Worm (Caenorhabditis elegans) whole organism, L4 larva: ENCODE measurements around the gene Y49A10A.2.

ENCODE experiments used
- D1046.2 ChIP-seq: fragments of 200-800 bp; sonication (Bioruptor generic); IDR thresholded peaks from 2 replicates; pipeline ENCODE4 v1.3.6; 2022; ENCODE audit warnings: missing genetic modification characterization, missing compliant biosample characterization
- F10B5.3 ChIP-seq: sonication (generic microtip); optimal IDR thresholded peaks from 2 replicates; lab custom pipeline; 2016; ENCODE audit warnings: mild to moderate bottlenecking, missing genetic modification characterization, missing compliant biosample characterization
- F37D6.2 ChIP-seq: sonication (generic microtip); optimal IDR thresholded peaks from 2 replicates; lab custom pipeline; 2016; ENCODE audit warnings: mild to moderate bottlenecking, missing genetic modification characterization, missing compliant biosample characterization
- R02D3.7 ChIP-seq: fragments of 150-350 bp; sonication (generic microtip); optimal IDR thresholded peaks from 3 replicates; lab custom pipeline; 2014; ENCODE audit warnings: missing biosample characterization, missing genetic modification characterization
- T26A8.4 ChIP-seq: fragments of 200-800 bp; sonication (Bioruptor generic); IDR thresholded peaks from 2 replicates; pipeline ENCODE4 v1.3.6; 2022; ENCODE audit warnings: missing genetic modification characterization, missing compliant biosample characterization
- ZK337.2 ChIP-seq: fragments of 200-800 bp; sonication (Bioruptor generic); IDR thresholded peaks from 2 replicates; pipeline ENCODE4 v1.3.6; 2022; ENCODE audit warnings: missing genetic modification reagents, missing genetic modification characterization, missing compliant biosample characterization
- aha-1 ChIP-seq: fragments of 150-350 bp; peaks from one replicate; lab custom pipeline; 2014; ENCODE audit warnings: missing biosample characterization, missing genetic modification characterization
- aly-2 ChIP-seq: sonication (generic microtip); optimal IDR thresholded peaks from 2 replicates; lab custom pipeline; 2018; ENCODE audit warnings: missing biosample characterization, missing genetic modification characterization
- arid-1 ChIP-seq: fragments of 200-800 bp; sonication (Bioruptor generic); conservative IDR thresholded peaks from 2 replicates; pipeline ENCODE4 v1.3.6; 2022; ENCODE audit warnings: missing genetic modification reagents, missing genetic modification characterization, missing compliant biosample characterization
- ceh-28 ChIP-seq: fragments of 150-350 bp; optimal IDR thresholded peaks from 2 replicates; lab custom pipeline; 2014; ENCODE audit warnings: missing biosample characterization, missing genetic modification reagents, missing genetic modification characterization
- ceh-32 ChIP-seq: sonication (generic microtip); optimal IDR thresholded peaks from 2 replicates; lab custom pipeline; 2016; ENCODE audit warnings: mild to moderate bottlenecking, missing genetic modification characterization, missing compliant biosample characterization; ENCODE audit not compliant: poor library complexity
- ces-1 ChIP-seq: fragments of 150-350 bp; sonication (generic microtip); optimal IDR thresholded peaks from 4 replicates; lab custom pipeline; 2014; ENCODE audit warnings: missing biosample characterization, missing genetic modification reagents, missing genetic modification characterization
- daf-16 ChIP-seq, 3 experiments: sonication (generic microtip); optimal IDR thresholded peaks; 2 replicates each; lab custom pipeline; 2016 to 2017; ENCODE audit warnings: missing genetic modification characterization in 3 of 3, missing genetic modification reagents in 3 of 3, mild to moderate bottlenecking in 2 of 3, missing compliant biosample characterization in 2 of 3, missing biosample characterization in 1 of 3, moderate library complexity in 1 of 3
- daf-8 ChIP-seq: fragments of 200-800 bp; sonication (Bioruptor generic); IDR thresholded peaks from 2 replicates; pipeline ENCODE4 v1.3.6; 2022; ENCODE audit warnings: missing genetic modification characterization, missing compliant biosample characterization
- dmd-6 ChIP-seq: fragments of 200-800 bp; sonication (Bioruptor generic); IDR thresholded peaks from 2 replicates; pipeline ENCODE4 v1.3.6; 2022; ENCODE audit warnings: missing genetic modification reagents, missing genetic modification characterization, missing compliant biosample characterization
- dmd-8 ChIP-seq: fragments of 200-800 bp; sonication (Bioruptor generic); IDR thresholded peaks from 2 replicates; pipeline ENCODE4 v1.3.6; 2022; ENCODE audit warnings: missing genetic modification characterization, missing compliant biosample characterization
- dmd-9 ChIP-seq: fragments of 200-800 bp; sonication (Bioruptor generic); IDR thresholded peaks from 2 replicates; pipeline ENCODE4 v1.3.6; 2022; ENCODE audit warnings: missing genetic modification reagents, missing genetic modification characterization, missing compliant biosample characterization
- dpl-1 ChIP-seq: fragments of 150-350 bp; optimal IDR thresholded peaks from 2 replicates; lab custom pipeline; 2014; ENCODE audit warnings: missing biosample characterization, missing genetic modification reagents, missing genetic modification characterization
- dve-1 ChIP-seq: sonication (generic microtip); optimal IDR thresholded peaks from 2 replicates; lab custom pipeline; 2017; ENCODE audit warnings: antibody characterized with exemption, mild to moderate bottlenecking, missing genetic modification characterization, missing compliant biosample characterization; ENCODE audit not compliant: insufficient read depth
- egl-27 ChIP-seq: sonication (generic microtip); optimal IDR thresholded peaks from 3 replicates; lab custom pipeline; 2017; ENCODE audit warnings: missing biosample characterization, missing genetic modification reagents, missing genetic modification characterization
- egl-43 ChIP-seq: fragments of 200-800 bp; sonication (Bioruptor generic); IDR thresholded peaks from 2 replicates; pipeline ENCODE4 v1.3.6; 2022; ENCODE audit warnings: missing genetic modification reagents, missing genetic modification characterization, missing compliant biosample characterization
- fkh-10 ChIP-seq: fragments of 150-350 bp; optimal IDR thresholded peaks from 2 replicates; lab custom pipeline; 2014; ENCODE audit warnings: missing biosample characterization, missing genetic modification reagents, missing genetic modification characterization
- hif-1 ChIP-seq, 2 experiments: sonication (generic microtip); optimal IDR thresholded peaks; 2 replicates each; lab custom pipeline; 2016 to 2017; ENCODE audit warnings: missing compliant biosample characterization in 2 of 2, missing genetic modification characterization in 2 of 2, missing genetic modification reagents in 2 of 2, missing genotype in 2 of 2, mild to moderate bottlenecking in 1 of 2
- hlh-11 ChIP-seq: fragments of 200-800 bp; sonication (Bioruptor generic); optimal IDR thresholded peaks from 2 replicates; lab custom pipeline; 2018; ENCODE audit warnings: mild to moderate bottlenecking, missing genetic modification characterization, missing compliant biosample characterization
- hmg-1.1 ChIP-seq: fragments of 200-800 bp; sonication (Bioruptor generic); IDR thresholded peaks from 2 replicates; pipeline ENCODE4 v1.3.6; 2022; ENCODE audit warnings: missing genetic modification reagents, missing genetic modification characterization, missing compliant biosample characterization
- lin-1 ChIP-seq: fragments of 200-800 bp; sonication (Bioruptor generic); IDR thresholded peaks from 2 replicates; pipeline ENCODE4 v1.3.6; 2022; ENCODE audit warnings: missing genetic modification reagents, missing genetic modification characterization, missing compliant biosample characterization
- lin-29 ChIP-seq: fragments of 200-800 bp; sonication (Bioruptor generic); IDR thresholded peaks from 2 replicates; pipeline ENCODE4 v1.3.6; 2022; ENCODE audit warnings: missing genetic modification reagents, missing genetic modification characterization, missing compliant biosample characterization
- lin-38 ChIP-seq: fragments of 200-800 bp; sonication (Bioruptor generic); IDR thresholded peaks from 2 replicates; pipeline ENCODE4 v1.3.6; 2022; ENCODE audit warnings: missing genetic modification reagents, missing genetic modification characterization, missing compliant biosample characterization
- lsy-2 ChIP-seq, 2 experiments: fragments of 150-350 bp in 1 of 2; sonication (generic microtip) in 1 of 2; optimal IDR thresholded peaks; 2 replicates each; lab custom pipeline; 2014 to 2017; ENCODE audit warnings: missing biosample characterization in 2 of 2, missing genetic modification characterization in 2 of 2
- madf-9 ChIP-seq: fragments of 200-800 bp; sonication (Bioruptor generic); conservative IDR thresholded peaks from 2 replicates; pipeline ENCODE4 v1.3.6; 2022; ENCODE audit warnings: missing genetic modification reagents, missing genetic modification characterization, missing compliant biosample characterization
- mdt-29 ChIP-seq: fragments of 200-800 bp; sonication (Bioruptor generic); IDR thresholded peaks from 2 replicates; pipeline ENCODE4 v1.3.6; 2022; ENCODE audit warnings: missing genetic modification reagents, missing genetic modification characterization, missing compliant biosample characterization
- mep-1 ChIP-seq: fragments of 150-350 bp; sonication (generic microtip); optimal IDR thresholded peaks from 3 replicates; lab custom pipeline; 2014; ENCODE audit warnings: missing biosample characterization, missing genetic modification characterization
- mxl-3 ChIP-seq: fragments of 200-800 bp; sonication (Bioruptor generic); optimal IDR thresholded peaks from 2 replicates; lab custom pipeline; 2018; ENCODE audit warnings: mild to moderate bottlenecking, missing genetic modification characterization, missing compliant biosample characterization
- nhr-11 ChIP-seq: fragments of 150-350 bp; optimal IDR thresholded peaks from 2 replicates; lab custom pipeline; 2014; ENCODE audit warnings: missing biosample characterization, missing genetic modification characterization
- nhr-25 ChIP-seq: sonication (generic microtip); optimal IDR thresholded peaks from 2 replicates; lab custom pipeline; 2017; ENCODE audit warnings: missing genetic modification characterization, mild to moderate bottlenecking, missing compliant biosample characterization, antibody characterized with exemption, moderate library complexity, borderline replicate concordance; ENCODE audit not compliant: insufficient read depth
- nhr-28 ChIP-seq: fragments of 150-350 bp; optimal IDR thresholded peaks from 2 replicates; lab custom pipeline; 2014; ENCODE audit warnings: missing biosample characterization, missing genetic modification characterization
- nhr-42 ChIP-seq: fragments of 200-800 bp; sonication (Bioruptor generic); IDR thresholded peaks from 2 replicates; pipeline ENCODE4 v1.3.6; 2022; ENCODE audit warnings: missing genetic modification characterization, missing compliant biosample characterization
- nhr-6 ChIP-seq: fragments of 150-350 bp; optimal IDR thresholded peaks from 2 replicates; lab custom pipeline; 2014; ENCODE audit warnings: missing biosample characterization, missing genetic modification characterization
- pha-4 ChIP-seq, 2 experiments: fragments of 150-350 bp in 1 of 2; fragments of 200-800 bp in 1 of 2; sonication (Bioruptor generic) in 1 of 2; IDR thresholded peaks in 1 of 2; optimal IDR thresholded peaks in 1 of 2; 2 replicates each; pipeline versions ENCODE4 v1.3.6 to Lab custom; 2014 to 2022; ENCODE audit warnings: missing genetic modification characterization in 2 of 2, missing genetic modification reagents in 2 of 2, missing biosample characterization in 1 of 2, missing compliant biosample characterization in 1 of 2
- rbr-2 ChIP-seq: sonication (generic microtip); optimal IDR thresholded peaks from 2 replicates; lab custom pipeline; 2016; ENCODE audit warnings: missing genotype, missing genetic modification characterization, missing compliant biosample characterization
- sdz-12 ChIP-seq: fragments of 200-800 bp; sonication (Bioruptor generic); optimal IDR thresholded peaks from 2 replicates; lab custom pipeline; 2018; ENCODE audit warnings: mild to moderate bottlenecking, missing genetic modification characterization, missing compliant biosample characterization
- snpc-1.2 ChIP-seq: fragments of 200-800 bp; sonication (Bioruptor generic); IDR thresholded peaks from 2 replicates; pipeline ENCODE4 v1.3.6; 2022; ENCODE audit warnings: missing genetic modification reagents, missing genetic modification characterization, missing compliant biosample characterization
- spr-3 ChIP-seq: fragments of 200-800 bp; sonication (Bioruptor generic); optimal IDR thresholded peaks from 2 replicates; lab custom pipeline; 2018; ENCODE audit warnings: mild to moderate bottlenecking, missing genetic modification characterization, missing compliant biosample characterization
- tra-1 ChIP-seq: fragments of 200-800 bp; sonication (Bioruptor generic); IDR thresholded peaks from 2 replicates; pipeline ENCODE4 v1.3.6; 2022; ENCODE audit warnings: missing genetic modification reagents, missing genetic modification characterization, missing compliant biosample characterization
- unc-39 ChIP-seq: sonication (generic microtip); optimal IDR thresholded peaks from 2 replicates; lab custom pipeline; 2017; ENCODE audit warnings: missing biosample characterization, missing genetic modification characterization
- unc-62 ChIP-seq, 3 experiments: fragments of 150-350 bp in 1 of 3; sonication (generic microtip); optimal IDR thresholded peaks in 2 of 3; peaks in 1 of 3; 1 replicate in 1 of 3; 2 replicates in 2 of 3; lab custom pipeline; 2014 to 2017; ENCODE audit warnings: missing biosample characterization in 3 of 3, missing genetic modification characterization in 3 of 3, missing genetic modification reagents in 3 of 3, missing genotype in 1 of 3
- zfp-2 ChIP-seq: sonication (generic microtip); optimal IDR thresholded peaks from 2 replicates; lab custom pipeline; 2016; ENCODE audit warnings: mild to moderate bottlenecking, missing genetic modification characterization, missing compliant biosample characterization
- zfp-3 ChIP-seq: fragments of 200-800 bp; sonication (Bioruptor generic); conservative IDR thresholded peaks from 2 replicates; pipeline ENCODE4 v1.3.6; 2022; ENCODE audit warnings: missing genetic modification reagents, missing genetic modification characterization, missing compliant biosample characterization

Gene Y49A10A.2

DNA sequence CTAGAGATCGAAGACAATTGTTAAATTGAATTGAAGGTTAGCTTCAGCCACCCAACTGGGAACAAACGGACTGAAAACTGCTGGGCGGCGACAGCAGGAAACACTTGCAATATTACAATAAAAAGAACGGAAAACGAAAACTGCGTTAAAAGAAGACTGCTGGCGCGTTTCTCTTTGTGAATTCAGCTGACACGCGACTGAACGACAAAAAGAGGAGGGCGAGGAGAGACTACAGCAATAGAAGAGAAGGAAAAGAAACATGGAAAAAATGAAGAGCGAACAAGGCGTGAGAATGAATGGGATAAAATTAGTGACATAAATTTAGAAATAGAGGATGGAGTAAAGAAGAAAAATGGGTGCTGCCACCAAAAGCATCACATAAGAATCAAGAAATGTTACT is 5.2 kb upstream of the Y49A10A.2 start:
- peak; percentile 13 for TF ChIP-seq F10B5.3 (tag; lab: Kevin White, UChicago)
- peak in 1 of 2 experiments; percentile 99 for TF ChIP-seq unc-62 (GFP tag; optimal IDR thresholded peaks at IDR 0.05 in 1 of 2; lab: Kevin White, UChicago)
- no peak for TF ChIP-seq unc-62 (tag; optimal IDR thresholded peaks at IDR 0.05; lab: Kevin White, UChicago)
- no peak for TF ChIP-seq daf-8 (GFP tag; lab: Robert Waterston, UW)
- peak; percentile 94 for TF ChIP-seq mep-1 (tag; lab: Kevin White, UChicago)
- peak; percentile 82 for TF ChIP-seq dmd-6 (GFP tag; lab: Robert Waterston, UW)
- peak; percentile 64 for TF ChIP-seq ceh-32 (tag; lab: Kevin White, UChicago)
- TF ChIP-seq nhr-25 (tag; lab: Kevin White, UChicago) = peak; percentile 67
- peak in 1 of 2 experiments; percentile 76 for TF ChIP-seq daf-16 (GFP tag; optimal IDR thresholded peaks at IDR 0.05; lab: Kevin White, UChicago)
- peak; percentile 64 for TF ChIP-seq daf-16 (tag; optimal IDR thresholded peaks at IDR 0.05; lab: Kevin White, UChicago)
- TF ChIP-seq egl-27 = no peak
- TF ChIP-seq lin-29 (GFP tag; lab: Robert Waterston, UW) = peak; percentile 46; the same call in 1 of the 2 replicates
- peak; percentile 84; the same call in 1 of the 2 replicates for TF ChIP-seq nhr-42 (GFP tag; lab: Robert Waterston, UW)
- TF ChIP-seq dpl-1 = peak; percentile 78
- peak; percentile 92 for TF ChIP-seq rbr-2
- 0 out of 2 replicates have a peak, but pooled peaks have one; percentile 13 for TF ChIP-seq lin-1 (GFP tag; lab: Robert Waterston, UW)
- TF ChIP-seq dmd-9 = 0 out of 2 replicates have a peak, but pooled peaks have one; percentile 14
- TF ChIP-seq snpc-1.2 = no peak
- no peak for TF ChIP-seq mdt-29 (GFP tag; lab: Robert Waterston, UW)
- TF ChIP-seq spr-3 (GFP tag; lab: Kevin White, UChicago) = no peak
- peak; percentile 77 for TF ChIP-seq F37D6.2 (tag; lab: Kevin White, UChicago)
- TF ChIP-seq hif-1 (tag; optimal IDR thresholded peaks at IDR 0.05; lab: Kevin White, UChicago) = peak in 1 of 2 experiments; percentile 59
- TF ChIP-seq sdz-12 (GFP tag; lab: Kevin White, UChicago) = no peak
- peak; percentile 57; the same call in 1 of the 2 replicates for TF ChIP-seq madf-9
- no peak for TF ChIP-seq ZK337.2 (GFP tag; lab: Robert Waterston, UW)
- TF ChIP-seq dmd-8 = no peak
- peak; percentile 96 for TF ChIP-seq aha-1 (tag; lab: Kevin White, UChicago)
- TF ChIP-seq unc-39 (tag; lab: Kevin White, UChicago) = no peak
- TF ChIP-seq fkh-10 = peak; percentile 70
- no peak; the same call in 1 of the 2 replicates for TF ChIP-seq zfp-3 (GFP tag; lab: Robert Waterston, UW)
- TF ChIP-seq pha-4 (GFP tag; IDR thresholded peaks at IDR 0.05; lab: Robert Waterston, UW) = peak; percentile 70
- peak; percentile 33 for TF ChIP-seq pha-4 (tag; optimal IDR thresholded peaks at IDR 0.05; lab: Kevin White, UChicago)
- TF ChIP-seq hlh-11 (tag; lab: Kevin White, UChicago) = peak; percentile 97
- TF ChIP-seq nhr-11 (tag; lab: Kevin White, UChicago) = peak; percentile 85
- TF ChIP-seq nhr-28 (tag; lab: Kevin White, UChicago) = peak; percentile 73
- TF ChIP-seq ceh-28 = no peak
- peak; percentile 46 to 92 for TF ChIP-seq lsy-2 (tag; optimal IDR thresholded peaks at IDR 0.05; lab: Kevin White, UChicago)
- peak; percentile 84 for TF ChIP-seq hmg-1.1 (GFP tag; lab: Robert Waterston, UW)
- TF ChIP-seq dve-1 (tag; lab: Kevin White, UChicago) = peak; percentile 96
- TF ChIP-seq egl-43 = peak; percentile 55; the same call in 1 of the 2 replicates
- TF ChIP-seq ces-1 = peak; percentile 50
- peak; percentile 89 for TF ChIP-seq mxl-3 (GFP tag; lab: Kevin White, UChicago)
- TF ChIP-seq lin-38 (GFP tag; lab: Robert Waterston, UW) = peak; percentile 71; the same call in 1 of the 2 replicates
- no peak for TF ChIP-seq zfp-2
- 0 out of 2 replicates have a peak, but pooled peaks have one; percentile 11 for TF ChIP-seq arid-1 (GFP tag; lab: Robert Waterston, UW)
- TF ChIP-seq R02D3.7 (tag; lab: Kevin White, UChicago) = no peak
- TF ChIP-seq T26A8.4 = peak; percentile 82
- TF ChIP-seq aly-2 (tag; lab: Kevin White, UChicago) = no peak
- TF ChIP-seq nhr-6 = peak; percentile 88
- no peak for TF ChIP-seq D1046.2
- 0 out of 2 replicates have a peak, but pooled peaks have one; percentile 47 for TF ChIP-seq tra-1 (GFP tag; lab: Robert Waterston, UW)
